Fruit fly (Drosophila melanogaster) whole organism, embryonic: ENCODE results near the gene Sec13.

ENCODE experiments used
- Bgb ChIP-seq: fragments of 200-800 bp; sonication (Bioruptor generic); IDR thresholded peaks from 2 replicates; pipeline ENCODE4 v1.3.6; 2022; ENCODE audit warnings: missing biosample characterization, missing genetic modification characterization; ENCODE audit not compliant: partially characterized antibody
- Bteb2 ChIP-seq: fragments of 200-800 bp; sonication (Bioruptor generic); optimal IDR thresholded peaks from 2 replicates; lab custom pipeline; 2016; ENCODE audit warnings: missing biosample characterization, missing genetic modification characterization
- CG10366 ChIP-seq: fragments of 200-800 bp; sonication (Bioruptor generic); IDR thresholded peaks from 2 replicates; pipeline ENCODE4 v1.3.6; 2022; ENCODE audit warnings: missing biosample characterization, missing genetic modification characterization
- CG12391 ChIP-seq: fragments of 200-800 bp; sonication (Bioruptor generic); optimal IDR thresholded peaks from 3 replicates; lab custom pipeline; 2018; ENCODE audit warnings: missing biosample characterization, mild to moderate bottlenecking, missing genetic modification characterization, moderate library complexity
- CG17186 ChIP-seq: fragments of 200-800 bp; sonication (Bioruptor generic); optimal IDR thresholded peaks from 3 replicates; lab custom pipeline; 2017; ENCODE audit warnings: missing biosample characterization, missing genetic modification reagents, missing genetic modification characterization
- CG17359 ChIP-seq: fragments of 200-800 bp; sonication (Bioruptor generic); optimal IDR thresholded peaks from 3 replicates; lab custom pipeline; 2018; ENCODE audit warnings: missing biosample characterization, mild to moderate bottlenecking, missing genetic modification characterization, moderate library complexity
- CG2120 ChIP-seq: fragments of 200-800 bp; sonication (Bioruptor generic); optimal IDR thresholded peaks from 3 replicates; lab custom pipeline; 2016; ENCODE audit warnings: missing biosample characterization, missing genetic modification characterization
- CG30431 ChIP-seq: fragments of 200-800 bp; sonication (Bioruptor generic); optimal IDR thresholded peaks from 2 replicates; lab custom pipeline; 2017; ENCODE audit warnings: missing biosample characterization, missing genetic modification characterization
- CG31441 ChIP-seq: fragments of 200-800 bp; sonication (Bioruptor generic); IDR thresholded peaks from 2 replicates; pipeline ENCODE4 v1.3.6; 2022; ENCODE audit warnings: missing biosample characterization, missing genetic modification characterization
- CG34422 ChIP-seq: fragments of 200-800 bp; sonication (Bioruptor generic); IDR thresholded peaks from 3 replicates; pipeline ENCODE4 v1.3.6; 2022; ENCODE audit warnings: missing biosample characterization, missing genetic modification characterization
- CG3847 ChIP-seq: fragments of 200-800 bp; sonication (Bioruptor generic); IDR thresholded peaks from 2 replicates; pipeline ENCODE4 v1.3.6; 2022; ENCODE audit warnings: missing biosample characterization, missing genetic modification characterization
- CG4282 ChIP-seq: fragments of 200-800 bp; sonication (Bioruptor generic); optimal IDR thresholded peaks from 2 replicates; lab custom pipeline; 2016; ENCODE audit warnings: missing biosample characterization, missing genetic modification characterization
- CG43689 ChIP-seq: fragments of 200-800 bp; sonication (Bioruptor generic); IDR thresholded peaks from 2 replicates; pipeline ENCODE4 v1.3.6; 2022; ENCODE audit warnings: missing biosample characterization, missing genetic modification characterization
- CG4730 ChIP-seq: fragments of 200-800 bp; sonication (Bioruptor generic); IDR thresholded peaks from 2 replicates; pipeline ENCODE4 v1.3.6; 2022; ENCODE audit warnings: missing biosample characterization, missing genetic modification characterization
- CG4820 ChIP-seq: fragments of 200-800 bp; sonication (Bioruptor generic); optimal IDR thresholded peaks from 3 replicates; lab custom pipeline; 2016; ENCODE audit warnings: missing biosample characterization, missing genetic modification characterization
- CG7372 ChIP-seq: fragments of 200-800 bp; sonication (Bioruptor generic); IDR thresholded peaks from 2 replicates; pipeline ENCODE4 v1.3.6; 2022; ENCODE audit warnings: missing biosample characterization, missing genetic modification characterization
- CG7963 ChIP-seq: fragments of 200-800 bp; sonication (Bioruptor generic); IDR thresholded peaks from 3 replicates; pipeline ENCODE4 v1.3.6; 2022; ENCODE audit warnings: missing biosample characterization, missing genetic modification characterization; ENCODE audit not compliant: partially characterized antibody
- CG8359 ChIP-seq: fragments of 200-800 bp; sonication (Bioruptor generic); optimal IDR thresholded peaks from 2 replicates; lab custom pipeline; 2017; ENCODE audit warnings: missing biosample characterization, mild to moderate bottlenecking, missing genetic modification characterization, borderline replicate concordance
- CG8765 ChIP-seq: fragments of 200-800 bp; sonication (Bioruptor generic); IDR thresholded peaks from 2 replicates; pipeline ENCODE4 v1.3.6; 2022; ENCODE audit warnings: missing biosample characterization, missing genetic modification characterization
- CoRest ChIP-seq: fragments of 200-800 bp; sonication (Bioruptor generic); optimal IDR thresholded peaks from 3 replicates; lab custom pipeline; 2018; ENCODE audit warnings: missing biosample characterization, mild to moderate bottlenecking, missing genetic modification characterization, moderate library complexity
- Dbx ChIP-seq: fragments of 200-800 bp; sonication (Bioruptor generic); IDR thresholded peaks from 3 replicates; pipeline ENCODE4 v1.3.6; 2022; ENCODE audit warnings: missing biosample characterization, missing genetic modification characterization
- Deaf1 ChIP-seq: fragments of 200-800 bp; optimal IDR thresholded peaks from 3 replicates; lab custom pipeline; 2019; ENCODE audit warnings: missing biosample characterization, mild to moderate bottlenecking, missing genetic modification characterization, moderate library complexity
- E2f1 ChIP-seq: fragments of 200-800 bp; sonication (Bioruptor generic); IDR thresholded peaks from 2 replicates; pipeline ENCODE4 v1.3.6; 2022; ENCODE audit warnings: missing biosample characterization, missing genetic modification characterization
- Fer3 ChIP-seq: fragments of 200-800 bp; sonication (Bioruptor generic); optimal IDR thresholded peaks from 2 replicates; lab custom pipeline; 2018; ENCODE audit warnings: missing biosample characterization, mild to moderate bottlenecking, missing genetic modification characterization, moderate library complexity
- HLH3B ChIP-seq: fragments of 200-800 bp; sonication (Bioruptor generic); IDR thresholded peaks from 2 replicates; pipeline ENCODE4 v1.3.6; 2022; ENCODE audit warnings: missing biosample characterization, missing genetic modification characterization
- Hand ChIP-seq: fragments of 200-800 bp; sonication (Bioruptor generic); optimal IDR thresholded peaks from 2 replicates; lab custom pipeline; 2017; ENCODE audit warnings: mild to moderate bottlenecking, missing biosample characterization, missing genetic modification reagents, missing genetic modification characterization
- Hr39 ChIP-seq: fragments of >200 bp; optimal IDR thresholded peaks from 2 replicates; lab custom pipeline; 2017
- Kr ChIP-seq: fragments of 200-800 bp; sonication (Bioruptor generic); optimal IDR thresholded peaks from 2 replicates; lab custom pipeline; 2017; ENCODE audit warnings: missing biosample characterization, mild to moderate bottlenecking, missing genetic modification characterization
- Mrtf ChIP-seq: fragments of 200-800 bp; sonication (Bioruptor generic); IDR thresholded peaks from 3 replicates; pipeline ENCODE4 v1.3.6; 2022; ENCODE audit warnings: missing biosample characterization, missing genetic modification characterization
- Rfx ChIP-seq: fragments of 200-800 bp; sonication (Bioruptor generic); IDR thresholded peaks from 2 replicates; pipeline ENCODE4 v1.3.6; 2022; ENCODE audit warnings: missing biosample characterization, missing genetic modification characterization
- Sin3A ChIP-seq: fragments of >200 bp; optimal IDR thresholded peaks from 2 replicates; lab custom pipeline; 2018
- ac ChIP-seq: fragments of 200-800 bp; sonication (Bioruptor generic); optimal IDR thresholded peaks from 3 replicates; lab custom pipeline; 2017; ENCODE audit warnings: missing biosample characterization, mild to moderate bottlenecking, missing genetic modification characterization
- ase ChIP-seq: fragments of 200-800 bp; sonication (Bioruptor generic); IDR thresholded peaks from 3 replicates; pipeline ENCODE4 v1.3.6; 2022; ENCODE audit warnings: missing biosample characterization, missing genetic modification characterization
- br ChIP-seq: fragments of >200 bp; optimal IDR thresholded peaks from 2 replicates; lab custom pipeline; 2017
- cato ChIP-seq: fragments of 200-800 bp; sonication (Bioruptor generic); optimal IDR thresholded peaks from 2 replicates; lab custom pipeline; 2016; ENCODE audit warnings: missing biosample characterization, missing genetic modification characterization, borderline replicate concordance
- corto ChIP-seq: fragments of 200-800 bp; sonication (Bioruptor generic); optimal IDR thresholded peaks from 2 replicates; lab custom pipeline; 2016; ENCODE audit warnings: missing biosample characterization, mild to moderate bottlenecking, missing genetic modification characterization, moderate library complexity
- croc ChIP-seq: fragments of 200-800 bp; sonication (Bioruptor generic); conservative IDR thresholded peaks from 3 replicates; pipeline ENCODE4 v1.3.6; 2022; ENCODE audit warnings: missing biosample characterization, missing genetic modification characterization
- dmrt11E ChIP-seq: fragments of 200-800 bp; sonication (Bioruptor generic); optimal IDR thresholded peaks from 3 replicates; lab custom pipeline; 2018; ENCODE audit warnings: missing biosample characterization, mild to moderate bottlenecking, missing genetic modification characterization, moderate library complexity
- dysf ChIP-seq: fragments of 200-800 bp; sonication (Bioruptor generic); IDR thresholded peaks from 3 replicates; pipeline ENCODE4 v1.3.6; 2022; ENCODE audit warnings: missing biosample characterization, missing genetic modification characterization
- fd64A ChIP-seq: fragments of 200-800 bp; sonication (Bioruptor generic); optimal IDR thresholded peaks from 3 replicates; lab custom pipeline; 2018; ENCODE audit warnings: missing biosample characterization, mild to moderate bottlenecking, missing genetic modification characterization
- fd96Cb ChIP-seq: fragments of 200-800 bp; sonication (Bioruptor generic); optimal IDR thresholded peaks from 2 replicates; lab custom pipeline; 2018; ENCODE audit warnings: missing biosample characterization, mild to moderate bottlenecking, missing genetic modification characterization, moderate library complexity
- gfzf ChIP-seq: fragments of 200-800 bp; sonication (Bioruptor generic); optimal IDR thresholded peaks from 2 replicates; lab custom pipeline; 2016; ENCODE audit warnings: missing biosample characterization, mild to moderate bottlenecking, missing genetic modification characterization, moderate library complexity
- gro ChIP-seq: fragments of 200-800 bp; sonication (Bioruptor generic); optimal IDR thresholded peaks from 2 replicates; lab custom pipeline; 2016; ENCODE audit warnings: missing biosample characterization, missing genetic modification characterization
- hbn ChIP-seq: fragments of 200-800 bp; sonication (Bioruptor generic); IDR thresholded peaks from 2 replicates; pipeline ENCODE4 v1.3.6; 2022; ENCODE audit warnings: missing biosample characterization, missing genetic modification characterization; ENCODE audit not compliant: partially characterized antibody
- inv ChIP-seq: fragments of 200-800 bp; sonication (Bioruptor generic); IDR thresholded peaks from 2 replicates; pipeline ENCODE4 v1.3.6; 2022; ENCODE audit warnings: missing biosample characterization, missing genetic modification characterization; ENCODE audit not compliant: partially characterized antibody
- knrl ChIP-seq: fragments of 200-800 bp; sonication (Bioruptor generic); IDR thresholded peaks from 3 replicates; pipeline ENCODE4 v1.3.6; 2022; ENCODE audit warnings: missing biosample characterization, missing genetic modification characterization; ENCODE audit not compliant: partially characterized antibody
- ro ChIP-seq: fragments of 200-800 bp; sonication (Bioruptor generic); IDR thresholded peaks from 2 replicates; pipeline ENCODE4 v1.3.6; 2022; ENCODE audit warnings: missing biosample characterization, missing genetic modification characterization
- shn ChIP-seq: fragments of 200-800 bp; sonication (Bioruptor generic); optimal IDR thresholded peaks from 3 replicates; lab custom pipeline; 2016; ENCODE audit warnings: missing biosample characterization, missing genetic modification characterization

The Sec13 gene

dm6 chr3R:23355829-23356738 is at the start of gene Sec13, which contains the start of gene ATPsynCF6 (continued):
- TF ChIP-seq shn (no peak), cato (peak; percentile 9), hbn (GFP tag; lab: Robert Waterston, UW) (peak; percentile 85), CoRest (tag; lab: Kevin White, UChicago) (peak; percentile 56), ac (GFP tag; lab: Kevin White, UChicago) (no peak), CG2120 (GFP tag; lab: Kevin White, UChicago) (peak; percentile 56), croc (GFP tag; lab: Robert Waterston, UW) (peak; percentile 38; the same call in 2 of the 3 replicates), CG10366 (GFP tag; lab: Robert Waterston, UW) (peak; percentile 44), Hand (no peak), CG8359 (GFP tag; lab: Kevin White, UChicago) (no peak), CG17186 (GFP tag; lab: Kevin White, UChicago) (peak; percentile 15), knrl (GFP tag; lab: Robert Waterston, UW) (peak; percentile 93), CG4282 (GFP tag; lab: Kevin White, UChicago) (no peak), ase (GFP tag; lab: Robert Waterston, UW) (peak; percentile 56; the same call in 1 of the 3 replicates), CG43689 (0 out of 2 replicates have a peak, but pooled peaks have one; percentile 15), Rfx (GFP tag; lab: Robert Waterston, UW) (peak; percentile 78), CG4730 (peak; percentile 22; the same call in 1 of the 2 replicates), E2f1 (GFP tag; lab: Robert Waterston, UW) (peak; percentile 37; the same call in 1 of the 2 replicates), Bteb2 (GFP tag; lab: Kevin White, UChicago) (no peak), Dbx (GFP tag; lab: Robert Waterston, UW) (peak; percentile 69), CG17359 (tag; lab: Kevin White, UChicago) (peak; percentile 59), fd64A (GFP tag; lab: Kevin White, UChicago) (no peak), HLH3B (0 out of 2 replicates have a peak, but pooled peaks have one; percentile 29), Fer3 (peak; percentile 60), Bgb (GFP tag; lab: Robert Waterston, UW) (peak; percentile 96), Hr39 (lab: Kevin White, UChicago) (no peak), CG34422 (GFP tag; lab: Robert Waterston, UW) (peak; percentile 11; the same call in 1 of the 3 replicates), Deaf1 (tag; lab: Kevin White, UChicago) (peak; percentile 3), gfzf (GFP tag; lab: Kevin White, UChicago) (peak; percentile 70), Mrtf (GFP tag; lab: Robert Waterston, UW) (peak; percentile 37; the same call in 1 of the 3 replicates), CG12391 (tag; lab: Kevin White, UChicago) (peak; percentile 68), Kr (no peak), dmrt11E (tag; lab: Kevin White, UChicago) (peak; percentile 7), br (no peak), gro (GFP tag; lab: Kevin White, UChicago) (peak; percentile 53), inv (GFP tag; lab: Robert Waterston, UW) (peak; percentile 95), CG4820 (peak; percentile 71), CG8765 (GFP tag; lab: Robert Waterston, UW) (0 out of 2 replicates have a peak, but pooled peaks have one; percentile 13), CG30431 (GFP tag; lab: Kevin White, UChicago) (peak; percentile 5), ro (GFP tag; lab: Robert Waterston, UW) (no peak), dysf (GFP tag; lab: Robert Waterston, UW) (peak; percentile 69; the same call in 2 of the 3 replicates), corto (GFP tag; lab: Kevin White, UChicago) (no peak), CG7963 (GFP tag; lab: Robert Waterston, UW) (peak; percentile 84), fd96Cb (tag; lab: Kevin White, UChicago) (peak; percentile 46), CG31441 (GFP tag; lab: Robert Waterston, UW) (peak; percentile 60), CG7372 (GFP tag; lab: Robert Waterston, UW) (0 out of 2 replicates have a peak, but pooled peaks have one; percentile 35), Sin3A (lab: Kevin White, UChicago) (peak; percentile 16), CG3847 (peak; percentile 34; the same call in 1 of the 2 replicates)
